Fruit fly (Drosophila melanogaster) whole organism, prepupa: ENCODE data around the gene Tsf2.

Experiments
- CG11294 ChIP-seq: fragments of 200-800 bp; sonication (Bioruptor generic); IDR thresholded peaks from 2 replicates; pipeline ENCODE4 v1.3.6; 2022; ENCODE audit warnings: missing biosample characterization, missing genetic modification characterization
- CG11902 ChIP-seq: fragments of 200-800 bp; sonication (Bioruptor generic); optimal IDR thresholded peaks from 3 replicates; lab custom pipeline; 2016; ENCODE audit warnings: missing biosample characterization, missing genetic modification characterization
- CG32006 ChIP-seq: fragments of 200-800 bp; sonication (Bioruptor generic); optimal IDR thresholded peaks from 3 replicates; lab custom pipeline; 2017; ENCODE audit warnings: missing biosample characterization, mild to moderate bottlenecking, missing genetic modification characterization
- CG9139 ChIP-seq: fragments of 200-800 bp; sonication (Bioruptor generic); optimal IDR thresholded peaks from 3 replicates; lab custom pipeline; 2017; ENCODE audit warnings: missing biosample characterization, mild to moderate bottlenecking, missing genetic modification characterization
- Eip75B ChIP-seq: fragments of 200-800 bp; sonication (Bioruptor generic); optimal IDR thresholded peaks from 3 replicates; lab custom pipeline; 2016; ENCODE audit warnings: missing biosample characterization, missing genetic modification characterization
- Eip78C ChIP-seq: fragments of 200-800 bp; sonication (Bioruptor generic); peaks from one replicate; lab custom pipeline; 2016; ENCODE audit warnings: missing biosample characterization, missing genetic modification characterization
- Eip93F ChIP-seq: fragments of 200-800 bp; sonication (Bioruptor generic); optimal IDR thresholded peaks from 2 replicates; lab custom pipeline; 2016; ENCODE audit warnings: missing biosample characterization, mild to moderate bottlenecking, missing genetic modification characterization
- Hr39 ChIP-seq: fragments of 200-800 bp; sonication (Bioruptor generic); optimal IDR thresholded peaks from 2 replicates; lab custom pipeline; 2016; ENCODE audit warnings: missing biosample characterization, missing genetic modification characterization
- OdsH ChIP-seq: fragments of 200-800 bp; sonication (Bioruptor generic); optimal IDR thresholded peaks from 3 replicates; lab custom pipeline; 2016; ENCODE audit warnings: missing biosample characterization, missing genetic modification characterization
- Sox102F ChIP-seq: fragments of 200-800 bp; sonication (Bioruptor generic); optimal IDR thresholded peaks from 2 replicates; lab custom pipeline; 2016; ENCODE audit warnings: missing biosample characterization, mild to moderate bottlenecking, missing genetic modification characterization
- cyc ChIP-seq: fragments of 200-800 bp; sonication (Bioruptor generic); optimal IDR thresholded peaks from 3 replicates; lab custom pipeline; 2016; ENCODE audit warnings: missing biosample characterization, missing genetic modification characterization
- lz ChIP-seq: fragments of 200-800 bp; sonication (Bioruptor generic); optimal IDR thresholded peaks from 3 replicates; lab custom pipeline; 2016; ENCODE audit warnings: missing biosample characterization, missing genetic modification characterization
- topi ChIP-seq: fragments of 200-800 bp; sonication (Bioruptor generic); optimal IDR thresholded peaks from 3 replicates; lab custom pipeline; 2016; ENCODE audit warnings: missing biosample characterization, missing genetic modification characterization

dm6 chr3L:12534318-12534717 lies 794 bp upstream of the Tsf2 start, which contains the start of gene Pmm2:
- no peak for TF ChIP-seq Sox102F
- TF ChIP-seq CG9139, result no peak
- TF ChIP-seq Eip78C (GFP tag; lab: Kevin White, UChicago), result peak; percentile 63
- no peak for TF ChIP-seq Eip75B (GFP tag; lab: Kevin White, UChicago)
- no peak for TF ChIP-seq lz
- TF ChIP-seq CG11294 (GFP tag; lab: Robert Waterston, UW), result no peak
- no peak for TF ChIP-seq CG32006 (GFP tag; lab: Kevin White, UChicago)
- no peak for TF ChIP-seq Hr39
- no peak for TF ChIP-seq Eip93F (GFP tag; lab: Kevin White, UChicago)
- TF ChIP-seq OdsH, result no peak
- TF ChIP-seq CG11902 (GFP tag; lab: Kevin White, UChicago), result no peak
- no peak for TF ChIP-seq topi (GFP tag; lab: Kevin White, UChicago)
- TF ChIP-seq cyc (GFP tag; lab: Kevin White, UChicago), result no peak
